Worm (Caenorhabditis elegans) whole organism, young adult: ENCODE measurements around the gene F40G12.10.

Source experiments
- F33H1.4 ChIP-seq: fragments of 200-800 bp; sonication (Bioruptor generic); IDR thresholded peaks from 2 replicates; pipeline ENCODE4 v1.3.6; 2022; ENCODE audit warnings: missing genetic modification reagents, missing genetic modification characterization, missing compliant biosample characterization
- K11D2.4 ChIP-seq: fragments of 200-800 bp; sonication (Bioruptor generic); IDR thresholded peaks from 2 replicates; pipeline ENCODE4 v1.3.6; 2022; ENCODE audit warnings: missing genetic modification reagents, missing genetic modification characterization, missing compliant biosample characterization
- ama-1 ChIP-seq, 3 experiments: fragments of 150-350 bp in 1 of 3; sonication (generic microtip) in 2 of 3; optimal IDR thresholded peaks; 2 replicates each; lab custom pipeline; 2014 to 2018; ENCODE audit warnings: missing biosample characterization in 2 of 3, missing genetic modification characterization in 2 of 3, missing genetic modification reagents in 2 of 3
- attf-5 ChIP-seq: fragments of 200-800 bp; sonication (Bioruptor generic); optimal IDR thresholded peaks from 2 replicates; lab custom pipeline; 2018; ENCODE audit warnings: mild to moderate bottlenecking, missing genetic modification characterization, missing compliant biosample characterization
- dpl-1 ChIP-seq: fragments of 150-350 bp; optimal IDR thresholded peaks from 2 replicates; lab custom pipeline; 2014; ENCODE audit warnings: missing biosample characterization, missing genetic modification reagents, missing genetic modification characterization
- hlh-26 ChIP-seq: fragments of 200-800 bp; sonication (Bioruptor generic); conservative IDR thresholded peaks from 2 replicates; pipeline ENCODE4 v1.3.6; 2022; ENCODE audit warnings: missing genetic modification reagents, missing genetic modification characterization, missing compliant biosample characterization
- hsf-1 ChIP-seq: fragments of 200-800 bp; sonication (Bioruptor generic); IDR thresholded peaks from 2 replicates; pipeline ENCODE4 v1.3.6; 2022; ENCODE audit warnings: missing genetic modification reagents, missing genetic modification characterization, missing compliant biosample characterization
- tbp1 ChIP-seq: fragments of 200-800 bp; sonication (Bioruptor generic); optimal IDR thresholded peaks from 2 replicates; lab custom pipeline; 2018; ENCODE audit warnings: mild to moderate bottlenecking, missing genetic modification characterization, missing compliant biosample characterization
- unc-130 ChIP-seq: sonication (generic microtip); optimal IDR thresholded peaks from 2 replicates; lab custom pipeline; 2016; ENCODE audit warnings: missing genetic modification reagents, missing genetic modification characterization, missing compliant biosample characterization
- ztf-18 ChIP-seq: sonication (generic microtip); optimal IDR thresholded peaks from 2 replicates; lab custom pipeline; 2016; ENCODE audit warnings: missing genotype, mild to moderate bottlenecking, missing genetic modification characterization, missing compliant biosample characterization
- ztf-28 ChIP-seq: fragments of 200-800 bp; sonication (Bioruptor generic); IDR thresholded peaks from 2 replicates; pipeline ENCODE4 v1.3.6; 2022; ENCODE audit warnings: missing genetic modification reagents, missing genetic modification characterization, missing compliant biosample characterization

DNA sequence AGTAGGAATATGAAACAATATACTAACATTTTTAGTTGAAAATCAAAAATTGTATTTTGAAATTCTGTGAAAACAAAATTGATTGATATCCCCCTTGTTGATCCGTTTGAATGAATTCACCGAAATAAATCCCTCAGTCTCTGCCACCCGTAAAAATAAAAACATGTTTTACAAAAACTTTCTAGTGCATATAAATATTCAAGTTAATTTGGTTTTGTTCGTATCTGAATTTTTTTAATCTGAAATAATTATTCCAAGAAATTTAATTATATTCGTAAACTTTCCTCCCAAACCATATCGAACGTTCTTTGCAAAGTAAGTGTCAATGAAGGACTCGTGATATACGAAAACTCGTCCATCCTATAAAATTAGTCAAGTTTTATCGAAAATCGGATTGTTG, 10.3 kb upstream of the F40G12.10 start, which contains the start of gene F40G12.6:
- TF ChIP-seq attf-5 (no peak), ztf-18 (no peak), tbp1 (GFP tag; lab: Kevin White, UChicago) (no peak), K11D2.4 (GFP tag; lab: Robert Waterston, UW) (no peak), hlh-26 (GFP tag; lab: Robert Waterston, UW) (no peak), ztf-28 (GFP tag; lab: Robert Waterston, UW) (no peak), F33H1.4 (GFP tag; lab: Robert Waterston, UW) (no peak), unc-130 (GFP tag; lab: Kevin White, UChicago) (no peak), dpl-1 (GFP tag; lab: Kevin White, UChicago) (no peak), ama-1 (optimal IDR thresholded peaks at IDR 0.05; lab: Kevin White, UChicago) (no peak), ama-1 (GFP tag; optimal IDR thresholded peaks at IDR 0.05; lab: Kevin White, UChicago) (no peak), hsf-1 (GFP tag; lab: Robert Waterston, UW) (no peak)
